Fruit fly (Drosophila melanogaster): Measurements from ENCODE around the gene CG4073.

CG4073 gene

dm6 chr3R:10675101-10675500 lies 39.5 kb upstream of the CG4073 start (continued):
- TF ChIP-seq Fer3 (tag; optimal IDR thresholded peaks at IDR 0.05): no peak
- TF ChIP-seq Lim3 (GFP tag; IDR thresholded peaks at IDR 0.05): no peak
- peak; percentile 67 for TF ChIP-seq CG6683 (GFP tag; optimal IDR thresholded peaks at IDR 0.05)
- TF ChIP-seq tgo (GFP tag; IDR thresholded peaks at IDR 0.05): no peak
- no peak for TF ChIP-seq crol (GFP tag; IDR thresholded peaks at IDR 0.05)
- no peak for TF ChIP-seq pan (optimal IDR thresholded peaks at IDR 0.05)
- TF ChIP-seq pan (GFP tag; optimal IDR thresholded peaks at IDR 0.05 in 1 of 2, IDR thresholded peaks at IDR 0.05 in 1 of 2): no peak
- TF ChIP-seq zfh2 (GFP tag; optimal IDR thresholded peaks at IDR 0.05): peak; percentile 60
- TF ChIP-seq Eip74EF (GFP tag; optimal IDR thresholded peaks at IDR 0.05): no peak
- TF ChIP-seq CG31224 (GFP tag; IDR thresholded peaks at IDR 0.05): no peak
- TF ChIP-seq sr (GFP tag; IDR thresholded peaks at IDR 0.05): no peak
- TF ChIP-seq CG12659 (GFP tag; optimal IDR thresholded peaks at IDR 0.05): peak; percentile 23
- peak; percentile 81 for TF ChIP-seq CG16813 (GFP tag; IDR thresholded peaks at IDR 0.05; ENCODE audit: partially characterized antibody)
- TF ChIP-seq CG10366 (GFP tag; IDR thresholded peaks at IDR 0.05): no peak
- TF ChIP-seq CG8478 (optimal IDR thresholded peaks at IDR 0.05): peak; percentile 65
- TF ChIP-seq Xrp1 (GFP tag; IDR thresholded peaks at IDR 0.05): no peak
- no peak for TF ChIP-seq emc (GFP tag; optimal IDR thresholded peaks at IDR 0.05)
- peak; percentile 92 for TF ChIP-seq CG31365 (tag; optimal IDR thresholded peaks at IDR 0.05)
- TF ChIP-seq CG12744 (GFP tag; optimal IDR thresholded peaks at IDR 0.05): no peak
- peak; percentile 48 for TF ChIP-seq Rfx (GFP tag; IDR thresholded peaks at IDR 0.05)
- TF ChIP-seq CG9727 (GFP tag; optimal IDR thresholded peaks at IDR 0.05): peak; percentile 35
- no peak for TF ChIP-seq HHEX (GFP tag; optimal IDR thresholded peaks at IDR 0.05)
- TF ChIP-seq Aef1 (GFP tag; IDR thresholded peaks at IDR 0.05): no peak
- TF ChIP-seq otp (GFP tag; IDR thresholded peaks at IDR 0.05): no peak
- TF ChIP-seq odd (GFP tag; optimal IDR thresholded peaks at IDR 0.05): no peak
- peak; percentile 63 for TF ChIP-seq Abd-B (GFP tag; optimal IDR thresholded peaks at IDR 0.05)
- TF ChIP-seq Nf-YC (tag; optimal IDR thresholded peaks at IDR 0.05): peak; percentile 43
- TF ChIP-seq CG1792 (GFP tag; optimal IDR thresholded peaks at IDR 0.05): no peak
- no peak for TF ChIP-seq peb (GFP tag; IDR thresholded peaks at IDR 0.05)
- peak; percentile 59 for TF ChIP-seq ash1 (GFP tag; optimal IDR thresholded peaks at IDR 0.05)
- no peak for TF ChIP-seq Sox100B (GFP tag; optimal IDR thresholded peaks at IDR 0.05)
- peak; percentile 46; the same call in 1 of the 3 replicates for TF ChIP-seq mld (GFP tag; IDR thresholded peaks at IDR 0.05; ENCODE audit: partially characterized antibody)
- no peak for TF ChIP-seq jumu (GFP tag; optimal IDR thresholded peaks at IDR 0.05)
- TF ChIP-seq H2.0 (GFP tag; IDR thresholded peaks at IDR 0.05): no peak
- TF ChIP-seq CG11456 (GFP tag; IDR thresholded peaks at IDR 0.05): no peak
- TF ChIP-seq knrl (GFP tag; IDR thresholded peaks at IDR 0.05; ENCODE audit: partially characterized antibody): peak; percentile 92
- no peak for TF ChIP-seq Bdp1 (GFP tag; optimal IDR thresholded peaks at IDR 0.05)
- peak; percentile 69; the same call in 2 of the 3 replicates for TF ChIP-seq hb (GFP tag; IDR thresholded peaks at IDR 0.05; ENCODE audit: partially characterized antibody)
- no peak for TF ChIP-seq D (optimal IDR thresholded peaks at IDR 0.05)
- TF ChIP-seq D (GFP tag; optimal IDR thresholded peaks at IDR 0.05): no peak
- TF ChIP-seq CG7556 (GFP tag; optimal IDR thresholded peaks at IDR 0.05): peak; percentile 1
- no peak for TF ChIP-seq NFAT (GFP tag; IDR thresholded peaks at IDR 0.05)
- no peak for TF ChIP-seq Elba2 (GFP tag; optimal IDR thresholded peaks at IDR 0.05)
- TF ChIP-seq D19B (GFP tag; optimal IDR thresholded peaks at IDR 0.05): no peak
- TF ChIP-seq gce (GFP tag; IDR thresholded peaks at IDR 0.05): no peak
- no peak for TF ChIP-seq Ravus (GFP tag; IDR thresholded peaks at IDR 0.05)
- TF ChIP-seq gcm2 (GFP tag; optimal IDR thresholded peaks at IDR 0.05): no peak
- TF ChIP-seq CG12769 (tag; optimal IDR thresholded peaks at IDR 0.05): peak; percentile 59
- peak; percentile 24 for TF ChIP-seq Hsf (GFP tag; optimal IDR thresholded peaks at IDR 0.05)
- TF ChIP-seq CG3838 (GFP tag; optimal IDR thresholded peaks at IDR 0.05): no peak
- peak; percentile 52; the same call in 1 of the 3 replicates for TF ChIP-seq HLH4C (GFP tag; IDR thresholded peaks at IDR 0.05; ENCODE audit: partially characterized antibody)
- TF ChIP-seq Hr51 (GFP tag; optimal IDR thresholded peaks at IDR 0.05): peak in 1 of 2 experiments; percentile 40
